Fruit fly (Drosophila melanogaster): Measurements from ENCODE around the gene LysP.

The LysP gene

DNA sequence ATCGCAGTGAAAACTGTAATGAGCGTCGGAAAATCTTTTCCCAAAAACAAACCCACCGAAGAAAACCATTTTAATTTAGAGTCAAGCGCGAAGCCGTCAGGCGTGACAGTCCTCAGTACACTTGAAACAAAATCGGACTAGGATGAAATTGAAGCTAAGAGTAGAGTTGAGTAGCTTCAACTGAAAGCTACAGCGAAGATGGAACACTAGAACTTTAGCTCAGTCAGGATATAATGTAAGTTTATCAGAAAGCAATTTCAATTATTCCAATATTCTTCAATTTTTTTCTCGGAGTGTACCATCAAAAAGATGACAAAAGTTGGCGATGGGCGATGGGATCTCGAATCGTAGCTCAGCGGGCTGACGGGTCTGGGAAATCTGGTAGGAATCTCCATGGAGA lies 2.0 kb downstream of the LysP start (continued):
- no peak for TF ChIP-seq HmgD (GFP tag; optimal IDR thresholded peaks at IDR 0.05)
- TF ChIP-seq CG2120 (GFP tag; optimal IDR thresholded peaks at IDR 0.05): no peak
- no peak for TF ChIP-seq CG4617 (GFP tag; optimal IDR thresholded peaks at IDR 0.05; ENCODE audit: borderline replicate concordance)
- TF ChIP-seq CG10267 (tag; optimal IDR thresholded peaks at IDR 0.05): peak; percentile 14
- no peak for TF ChIP-seq abd-A (tag; optimal IDR thresholded peaks at IDR 0.05)
- TF ChIP-seq CG3995 (GFP tag; optimal IDR thresholded peaks at IDR 0.05): no peak
- TF ChIP-seq CG1832 (GFP tag; optimal IDR thresholded peaks at IDR 0.05): no peak
- no peak for TF ChIP-seq Hr3 (GFP tag; optimal IDR thresholded peaks at IDR 0.05)
- peak; percentile 26; the same call in 1 of the 2 replicates for TF ChIP-seq CG10366 (GFP tag; IDR thresholded peaks at IDR 0.05)
- TF ChIP-seq CG6254 (GFP tag; optimal IDR thresholded peaks at IDR 0.05): peak; percentile 50
- no peak for TF ChIP-seq lbe (GFP tag; optimal IDR thresholded peaks at IDR 0.05)
- no peak for TF ChIP-seq sd (tag; optimal IDR thresholded peaks at IDR 0.05)
- TF ChIP-seq Nf-YA (GFP tag; IDR thresholded peaks at IDR 0.05): no peak
- TF ChIP-seq CG15601 (tag; optimal IDR thresholded peaks at IDR 0.05): peak; percentile 29
- TF ChIP-seq twi (tag; optimal IDR thresholded peaks at IDR 0.05): no peak
- TF ChIP-seq CG18262 (tag; optimal IDR thresholded peaks at IDR 0.05): peak; percentile 59
- TF ChIP-seq eyg (GFP tag; optimal IDR thresholded peaks at IDR 0.05): no peak
- TF ChIP-seq stwl (tag; optimal IDR thresholded peaks at IDR 0.05): no peak
- no peak for TF ChIP-seq CG6765 (GFP tag; optimal IDR thresholded peaks at IDR 0.05)
- 0 out of 3 replicates have a peak, but pooled peaks have one; percentile 37 for TF ChIP-seq H15 (GFP tag; IDR thresholded peaks at IDR 0.05)
- TF ChIP-seq kni (GFP tag; optimal IDR thresholded peaks at IDR 0.05): no peak
- peak; percentile 75 for TF ChIP-seq Ets65A (GFP tag)
- no peak for TF ChIP-seq tio (GFP tag; optimal IDR thresholded peaks at IDR 0.05)
- no peak for TF ChIP-seq Lhr (GFP tag; optimal IDR thresholded peaks at IDR 0.05)
- peak; percentile 1 for TF ChIP-seq CG12659 (GFP tag; optimal IDR thresholded peaks at IDR 0.05)
- no peak for TF ChIP-seq chinmo (GFP tag; IDR thresholded peaks at IDR 0.05; ENCODE audit: partially characterized antibody)
- TF ChIP-seq cad (GFP tag; optimal IDR thresholded peaks at IDR 0.05): no peak
- TF ChIP-seq grau (tag; optimal IDR thresholded peaks at IDR 0.05): peak; percentile 44
- TF ChIP-seq Ada2b (GFP tag; IDR thresholded peaks at IDR 0.05): peak; percentile 67
- TF ChIP-seq CG16815 (GFP tag; optimal IDR thresholded peaks at IDR 0.05): no peak
- TF ChIP-seq crc (GFP tag; optimal IDR thresholded peaks at IDR 0.05): peak; percentile 8
- TF ChIP-seq CG8281 (tag; optimal IDR thresholded peaks at IDR 0.05): no peak
- no peak for TF ChIP-seq CG2889 (GFP tag; IDR thresholded peaks at IDR 0.05)
- no peak for TF ChIP-seq NK7.1 (GFP tag; optimal IDR thresholded peaks at IDR 0.05)
- no peak for TF ChIP-seq sr (GFP tag; IDR thresholded peaks at IDR 0.05)
- no peak for TF ChIP-seq H2.0 (GFP tag; IDR thresholded peaks at IDR 0.05)
- TF ChIP-seq CG9797 (GFP tag; optimal IDR thresholded peaks at IDR 0.05): no peak
- TF ChIP-seq nerfin-1 (tag; optimal IDR thresholded peaks at IDR 0.05): peak; percentile 37
- no peak for TF ChIP-seq org-1 (GFP tag; optimal IDR thresholded peaks at IDR 0.05)
- no peak for TF ChIP-seq CG34376 (GFP tag; optimal IDR thresholded peaks at IDR 0.05)
- 0 out of 2 replicates have a peak, but pooled peaks have one; percentile 37 for TF ChIP-seq ap (GFP tag; IDR thresholded peaks at IDR 0.05)
- no peak for TF ChIP-seq dati (GFP tag; IDR thresholded peaks at IDR 0.05)
- no peak for TF ChIP-seq CG13123 (GFP tag; optimal IDR thresholded peaks at IDR 0.05)
- TF ChIP-seq CG11093 (GFP tag; IDR thresholded peaks at IDR 0.05): no peak
- no peak for TF ChIP-seq sim (GFP tag; IDR thresholded peaks at IDR 0.05)
- no peak for TF ChIP-seq Optix (GFP tag; IDR thresholded peaks at IDR 0.05)
- no peak for TF ChIP-seq CG1647 (GFP tag; optimal IDR thresholded peaks at IDR 0.05)
- no peak for TF ChIP-seq gce (GFP tag; IDR thresholded peaks at IDR 0.05)
- no peak for TF ChIP-seq CG6791 (GFP tag; IDR thresholded peaks at IDR 0.05; ENCODE audit: partially characterized antibody)
- TF ChIP-seq Vsx1 (GFP tag; optimal IDR thresholded peaks at IDR 0.05): no peak
- TF ChIP-seq CG31365 (tag; optimal IDR thresholded peaks at IDR 0.05): no peak
- TF ChIP-seq CG18764 (GFP tag; optimal IDR thresholded peaks at IDR 0.05): peak; percentile 19
